Fruit fly (Drosophila melanogaster) whole organism, pupa: ENCODE results near the gene CG5388.

ENCODE experiments used
- CG13204 ChIP-seq: fragments of 200-800 bp; sonication (Bioruptor generic); optimal IDR thresholded peaks from 2 replicates; lab custom pipeline; 2018; ENCODE audit warnings: missing biosample characterization, mild to moderate bottlenecking, missing genetic modification characterization, moderate library complexity
- CG17806 ChIP-seq: fragments of 200-800 bp; sonication (Bioruptor generic); optimal IDR thresholded peaks from 2 replicates; lab custom pipeline; 2018; ENCODE audit warnings: missing biosample characterization, mild to moderate bottlenecking, missing genetic modification characterization, moderate library complexity
- CG8159 ChIP-seq: fragments of 200-800 bp; sonication (Bioruptor generic); optimal IDR thresholded peaks from 3 replicates; lab custom pipeline; 2018; ENCODE audit warnings: missing biosample characterization, mild to moderate bottlenecking, missing genetic modification characterization, moderate library complexity
- Pif1B ChIP-seq: fragments of 200-800 bp; sonication (Bioruptor generic); optimal IDR thresholded peaks from 3 replicates; lab custom pipeline; 2016; ENCODE audit warnings: missing biosample characterization, missing genetic modification characterization
- fd96Ca ChIP-seq: fragments of 200-800 bp; sonication (Bioruptor generic); IDR thresholded peaks from 3 replicates; pipeline ENCODE4 v1.3.6; 2022; ENCODE audit warnings: missing biosample characterization, missing genetic modification characterization

DNA sequence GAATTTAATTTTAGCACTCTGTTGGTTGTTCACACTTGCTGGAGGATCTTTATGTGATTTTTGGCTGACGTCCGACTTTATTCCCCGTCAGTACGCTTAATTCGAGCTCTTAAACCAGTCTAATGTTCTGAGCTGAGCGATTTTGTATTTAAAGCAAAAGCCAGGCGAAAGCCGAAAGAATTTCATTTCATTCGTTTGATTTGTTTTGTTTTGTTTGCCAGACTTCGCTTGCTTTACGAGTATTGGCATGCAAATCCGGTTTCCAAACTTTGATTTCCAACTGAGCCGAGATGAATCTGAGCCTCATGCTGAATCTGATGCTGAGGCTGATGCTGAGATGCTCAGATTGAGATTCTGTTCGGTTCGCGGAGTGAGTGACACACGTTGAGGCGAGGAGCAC lies 6.1 kb downstream of the CG5388 start, which contains the start of gene CG5391:
- TF ChIP-seq fd96Ca: no peak
- no peak for TF ChIP-seq CG17806 (tag; lab: Kevin White, UChicago)
- no peak for TF ChIP-seq CG8159 (tag; lab: Kevin White, UChicago)
- no peak for TF ChIP-seq CG13204 (GFP tag; lab: Kevin White, UChicago)
- no peak for TF ChIP-seq Pif1B (GFP tag; lab: Kevin White, UChicago)
